Fruit fly (Drosophila melanogaster): ENCODE measurements around the gene CG14342.

dm6 chr2L:1166326-1166725, 37.7 kb upstream of the CG14342 start, which contains the start of gene CG14341:
- TF ChIP-seq Myc (optimal IDR thresholded peaks at IDR 0.05) = no peak
- no peak for TF ChIP-seq Sin3A (optimal IDR thresholded peaks at IDR 0.05)
- no peak for TF ChIP-seq psq (optimal IDR thresholded peaks at IDR 0.05)
- no peak for TF ChIP-seq h (optimal IDR thresholded peaks at IDR 0.05)
- TF ChIP-seq insv (optimal IDR thresholded peaks at IDR 0.05) = no peak
- TF ChIP-seq ttk (optimal IDR thresholded peaks at IDR 0.05) = no peak

Measured in Kc167 (cell line).